Fruit fly (Drosophila melanogaster): Measurements from ENCODE around the gene eff.

eff gene

dm6 chr3R:14737894-14738860 is 2.9 kb downstream of the eff start (continued):
- TF ChIP-seq lab (GFP tag; optimal IDR thresholded peaks at IDR 0.05), result peak; percentile 95
- TF ChIP-seq CG18599 (GFP tag; optimal IDR thresholded peaks at IDR 0.05), result peak; percentile 91
- peak; percentile 87 for TF ChIP-seq bowl (GFP tag; IDR thresholded peaks at IDR 0.05)
- TF ChIP-seq CG8765 (GFP tag; IDR thresholded peaks at IDR 0.05), result peak; percentile 83
- TF ChIP-seq tup (GFP tag; optimal IDR thresholded peaks at IDR 0.05), result peak; percentile 76
- TF ChIP-seq CG2889 (GFP tag; IDR thresholded peaks at IDR 0.05), result peak; percentile 93
- peak; percentile 83 to 96 for TF ChIP-seq bsh (GFP tag; optimal IDR thresholded peaks at IDR 0.05)
- TF ChIP-seq slp2 (GFP tag; optimal IDR thresholded peaks at IDR 0.05), result peak; percentile 92
- TF ChIP-seq wor (GFP tag; IDR thresholded peaks at IDR 0.05), result peak; percentile 87
- peak; percentile 93 for TF ChIP-seq CG1529 (GFP tag; optimal IDR thresholded peaks at IDR 0.05)
- TF ChIP-seq ato (GFP tag; IDR thresholded peaks at IDR 0.05; ENCODE audit: partially characterized antibody), result no peak
- TF ChIP-seq ham (GFP tag; IDR thresholded peaks at IDR 0.05), result peak; percentile 63; the same call in 1 of the 2 replicates
- no peak for TF ChIP-seq cad (GFP tag; optimal IDR thresholded peaks at IDR 0.05)
- TF ChIP-seq HLHmδ (GFP tag; optimal IDR thresholded peaks at IDR 0.05), result no peak
- TF ChIP-seq ase (GFP tag; IDR thresholded peaks at IDR 0.05), result peak; percentile 92
- TF ChIP-seq luna (GFP tag; optimal IDR thresholded peaks at IDR 0.05), result peak; percentile 67
- TF ChIP-seq CG32772 (GFP tag; IDR thresholded peaks at IDR 0.05), result peak; percentile 96
- peak; percentile 91 for TF ChIP-seq tx (GFP tag; optimal IDR thresholded peaks at IDR 0.05)
- peak; percentile 96 for TF ChIP-seq HLH3B (GFP tag; IDR thresholded peaks at IDR 0.05)
- peak; percentile 87 for TF ChIP-seq CG1647 (GFP tag; optimal IDR thresholded peaks at IDR 0.05)
- TF ChIP-seq p53 (GFP tag; optimal IDR thresholded peaks at IDR 0.05), result peak; percentile 74
- peak; percentile 92 for TF ChIP-seq Atf-2 (GFP tag; optimal IDR thresholded peaks at IDR 0.05)

DNA sequence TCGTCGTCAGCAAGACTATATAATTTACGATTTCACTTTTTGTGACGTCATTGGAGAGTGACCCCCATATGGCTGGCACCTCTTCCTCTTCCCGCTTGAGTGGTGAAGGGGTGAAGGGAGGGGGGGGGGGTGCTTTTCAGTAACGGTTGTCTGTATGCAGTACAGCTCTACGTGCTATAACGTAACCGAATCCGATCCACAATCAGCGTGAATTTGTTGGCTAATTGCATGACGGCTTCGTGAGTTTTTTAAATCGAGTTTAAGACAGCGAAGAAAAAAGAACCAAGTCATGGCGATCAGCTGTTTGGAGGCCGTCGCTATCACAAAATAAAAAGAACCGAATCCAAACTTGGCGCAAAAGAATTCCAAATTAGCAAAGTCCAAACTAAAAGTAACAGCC is 4.4 kb downstream of the eff start:
- TF ChIP-seq wek (GFP tag; optimal IDR thresholded peaks at IDR 0.05), result no peak
- no peak for TF ChIP-seq TFAM (GFP tag; optimal IDR thresholded peaks at IDR 0.05)
- no peak for TF ChIP-seq CG31224 (GFP tag; IDR thresholded peaks at IDR 0.05)
- peak; percentile 35 for TF ChIP-seq Blimp-1 (GFP tag; optimal IDR thresholded peaks at IDR 0.05)
- TF ChIP-seq B-H1 (GFP tag; IDR thresholded peaks at IDR 0.05), result no peak
- no peak for TF ChIP-seq Asciz (GFP tag; optimal IDR thresholded peaks at IDR 0.05)
- no peak for TF ChIP-seq nau (GFP tag; optimal IDR thresholded peaks at IDR 0.05)
- TF ChIP-seq Rfx (GFP tag; IDR thresholded peaks at IDR 0.05), result no peak
- TF ChIP-seq stc (GFP tag; IDR thresholded peaks at IDR 0.05), result no peak
- TF ChIP-seq HHEX (GFP tag; optimal IDR thresholded peaks at IDR 0.05), result peak; percentile 3
- TF ChIP-seq Rx (GFP tag; IDR thresholded peaks at IDR 0.05), result no peak
- no peak for TF ChIP-seq Hr51 (GFP tag; optimal IDR thresholded peaks at IDR 0.05)
- no peak for TF ChIP-seq CG10366 (GFP tag; IDR thresholded peaks at IDR 0.05)
- no peak for TF ChIP-seq sens (GFP tag)
- TF ChIP-seq CG2199 (GFP tag; IDR thresholded peaks at IDR 0.05), result 0 out of 3 replicates have a peak, but pooled peaks have one; percentile 17
- no peak for TF ChIP-seq danr (GFP tag; IDR thresholded peaks at IDR 0.05)
- TF ChIP-seq kni (GFP tag; optimal IDR thresholded peaks at IDR 0.05), result peak; percentile 39
- TF ChIP-seq Med (GFP tag), result peak; percentile 76
- TF ChIP-seq Vsx1 (GFP tag; optimal IDR thresholded peaks at IDR 0.05), result no peak
- no peak for TF ChIP-seq Awh (GFP tag; IDR thresholded peaks at IDR 0.05)
- TF ChIP-seq ftz-f1 (GFP tag; optimal IDR thresholded peaks at IDR 0.05), result no peak
- TF ChIP-seq crol (GFP tag; IDR thresholded peaks at IDR 0.05), result peak; percentile 88
- peak; percentile 22 for TF ChIP-seq gsb-n (tag; optimal IDR thresholded peaks at IDR 0.05)
- no peak for TF ChIP-seq CG17359 (tag; optimal IDR thresholded peaks at IDR 0.05)
- TF ChIP-seq MESR4 (GFP tag; optimal IDR thresholded peaks at IDR 0.05), result no peak
- TF ChIP-seq Eip74EF (GFP tag; optimal IDR thresholded peaks at IDR 0.05), result no peak
- 0 out of 3 replicates have a peak, but pooled peaks have one; percentile 12 for TF ChIP-seq ken (GFP tag; IDR thresholded peaks at IDR 0.05)

Data from whole organism, embryonic.